Fruit fly (Drosophila melanogaster) whole organism, embryonic: Measurements from ENCODE around the gene Nepl3.

Source experiments
- Ada2b ChIP-seq: fragments of 200-800 bp; sonication (Bioruptor generic); IDR thresholded peaks from 2 replicates; pipeline ENCODE4 v1.3.6; 2022; ENCODE audit warnings: missing biosample characterization, missing genetic modification characterization
- Asciz ChIP-seq: fragments of 200-800 bp; sonication (Bioruptor generic); optimal IDR thresholded peaks from 2 replicates; lab custom pipeline; 2017; ENCODE audit warnings: missing biosample characterization, mild to moderate bottlenecking, missing genetic modification characterization, missing genetic modification reagents
- Atf3 ChIP-seq: fragments of 200-800 bp; sonication (Bioruptor generic); optimal IDR thresholded peaks from 3 replicates; lab custom pipeline; 2016; ENCODE audit warnings: missing biosample characterization, missing genetic modification characterization
- Blimp-1 ChIP-seq: fragments of 200-800 bp; sonication (Bioruptor generic); optimal IDR thresholded peaks from 3 replicates; lab custom pipeline; 2018; ENCODE audit warnings: missing biosample characterization, missing genetic modification characterization, mild to moderate bottlenecking, moderate library complexity, missing genetic modification reagents
- CG1024 ChIP-seq: fragments of 200-800 bp; sonication (Bioruptor generic); IDR thresholded peaks from 2 replicates; pipeline ENCODE4 v1.3.6; 2022; ENCODE audit warnings: missing biosample characterization, missing genetic modification characterization
- CG10979 ChIP-seq: fragments of 200-800 bp; sonication (Bioruptor generic); optimal IDR thresholded peaks from 2 replicates; lab custom pipeline; 2018; ENCODE audit warnings: missing biosample characterization, mild to moderate bottlenecking, missing genetic modification characterization, moderate library complexity
- CG11695 ChIP-seq: fragments of 200-800 bp; sonication (Bioruptor generic); IDR thresholded peaks from 3 replicates; pipeline ENCODE4 v1.3.6; 2022; ENCODE audit warnings: missing biosample characterization, missing genetic modification characterization
- CG15514 ChIP-seq: fragments of 200-800 bp; sonication (Bioruptor generic); optimal IDR thresholded peaks from 3 replicates; lab custom pipeline; 2017; ENCODE audit warnings: missing biosample characterization, missing genetic modification characterization, mild to moderate bottlenecking, moderate library complexity, missing genetic modification reagents
- CG1602 ChIP-seq: fragments of 200-800 bp; sonication (Bioruptor generic); optimal IDR thresholded peaks from 3 replicates; lab custom pipeline; 2016; ENCODE audit warnings: missing biosample characterization, missing genetic modification characterization
- CG17829 ChIP-seq: fragments of 200-800 bp; optimal IDR thresholded peaks from 2 replicates; lab custom pipeline; 2019; ENCODE audit warnings: missing biosample characterization, mild to moderate bottlenecking, missing genetic modification characterization, moderate library complexity
- CG17912 ChIP-seq: fragments of 200-800 bp; sonication (Bioruptor generic); optimal IDR thresholded peaks from 2 replicates; lab custom pipeline; 2018; ENCODE audit warnings: missing biosample characterization, mild to moderate bottlenecking, missing genetic modification characterization
- CG18011 ChIP-seq: fragments of 200-800 bp; sonication (Bioruptor generic); optimal IDR thresholded peaks from 2 replicates; lab custom pipeline; 2017; ENCODE audit warnings: missing biosample characterization, missing genetic modification characterization, mild to moderate bottlenecking, moderate library complexity, missing genotype
- CG32772 ChIP-seq: fragments of 200-800 bp; sonication (Bioruptor generic); IDR thresholded peaks from 2 replicates; pipeline ENCODE4 v1.3.6; 2022; ENCODE audit warnings: missing biosample characterization, missing genetic modification characterization
- CG34224 ChIP-seq: fragments of 200-800 bp; sonication (Bioruptor generic); IDR thresholded peaks from 3 replicates; pipeline ENCODE4 v1.3.6; 2022; ENCODE audit warnings: missing biosample characterization, missing genetic modification characterization; ENCODE audit not compliant: partially characterized antibody
- CG34422 ChIP-seq: fragments of 200-800 bp; sonication (Bioruptor generic); IDR thresholded peaks from 3 replicates; pipeline ENCODE4 v1.3.6; 2022; ENCODE audit warnings: missing biosample characterization, missing genetic modification characterization
- CG3838 ChIP-seq: fragments of 200-800 bp; sonication (Bioruptor generic); optimal IDR thresholded peaks from 3 replicates; lab custom pipeline; 2016; ENCODE audit warnings: missing biosample characterization, missing genetic modification characterization
- CG6765 ChIP-seq: fragments of 200-800 bp; sonication (Bioruptor generic); optimal IDR thresholded peaks from 3 replicates; lab custom pipeline; 2017; ENCODE audit warnings: missing biosample characterization, mild to moderate bottlenecking, missing genetic modification characterization
- CG7556 ChIP-seq: fragments of 200-800 bp; sonication (Bioruptor generic); optimal IDR thresholded peaks from 2 replicates; lab custom pipeline; 2017; ENCODE audit warnings: missing biosample characterization, mild to moderate bottlenecking, missing genetic modification characterization
- CG8388 ChIP-seq: fragments of 200-800 bp; sonication (Bioruptor generic); optimal IDR thresholded peaks from 2 replicates; lab custom pipeline; 2019; ENCODE audit warnings: missing biosample characterization, mild to moderate bottlenecking, missing genetic modification characterization, moderate library complexity
- CG8924 ChIP-seq: fragments of 200-800 bp; optimal IDR thresholded peaks from 3 replicates; lab custom pipeline; 2019; ENCODE audit warnings: missing biosample characterization, mild to moderate bottlenecking, missing genetic modification characterization, moderate library complexity
- CG9727 ChIP-seq: fragments of 200-800 bp; sonication (Bioruptor generic); optimal IDR thresholded peaks from 3 replicates; lab custom pipeline; 2017; ENCODE audit warnings: missing biosample characterization, mild to moderate bottlenecking, missing genetic modification characterization
- CG9876 ChIP-seq: fragments of 200-800 bp; sonication (Bioruptor generic); optimal IDR thresholded peaks from 2 replicates; lab custom pipeline; 2016; ENCODE audit warnings: missing biosample characterization, missing genetic modification characterization
- CG9932 ChIP-seq: fragments of 200-800 bp; sonication (Bioruptor generic); IDR thresholded peaks from 2 replicates; pipeline ENCODE4 v1.3.6; 2022; ENCODE audit warnings: missing biosample characterization, missing genetic modification characterization
- HHEX ChIP-seq: fragments of 200-800 bp; sonication (Bioruptor generic); optimal IDR thresholded peaks from 3 replicates; lab custom pipeline; 2017; ENCODE audit warnings: missing biosample characterization, mild to moderate bottlenecking, missing genetic modification characterization, missing genetic modification reagents
- HLH3B ChIP-seq: fragments of 200-800 bp; sonication (Bioruptor generic); IDR thresholded peaks from 2 replicates; pipeline ENCODE4 v1.3.6; 2022; ENCODE audit warnings: missing biosample characterization, missing genetic modification characterization
- HLHmδ ChIP-seq: fragments of 200-800 bp; sonication (Bioruptor generic); optimal IDR thresholded peaks from 2 replicates; lab custom pipeline; 2018; ENCODE audit warnings: missing biosample characterization, mild to moderate bottlenecking, missing genetic modification characterization, moderate library complexity
- Hey ChIP-seq: fragments of 200-800 bp; sonication (Bioruptor generic); optimal IDR thresholded peaks from 3 replicates; lab custom pipeline; 2018; ENCODE audit warnings: missing biosample characterization, mild to moderate bottlenecking, missing genetic modification characterization
- HmgD ChIP-seq: fragments of 200-800 bp; sonication (Bioruptor generic); optimal IDR thresholded peaks from 3 replicates; lab custom pipeline; 2016; ENCODE audit warnings: missing biosample characterization, missing genetic modification characterization
- Hr51 ChIP-seq, 2 experiments: fragments of 200-800 bp; sonication (Bioruptor generic); optimal IDR thresholded peaks; 2 replicates in 1 of 2; 3 replicates in 1 of 2; lab custom pipeline; 2016 to 2018; ENCODE audit warnings: missing biosample characterization in 2 of 2, missing genetic modification characterization in 2 of 2, mild to moderate bottlenecking in 1 of 2, moderate library complexity in 1 of 2
- MBD-R2 ChIP-seq: fragments of 200-800 bp; sonication (Bioruptor generic); IDR thresholded peaks from 2 replicates; pipeline ENCODE4 v1.3.6; 2022; ENCODE audit warnings: missing biosample characterization, missing genetic modification characterization
- NC2α ChIP-seq: fragments of 200-800 bp; sonication (Bioruptor generic); optimal IDR thresholded peaks from 2 replicates; lab custom pipeline; 2016; ENCODE audit warnings: missing biosample characterization, missing genetic modification characterization
- Nf-YC ChIP-seq: fragments of 200-800 bp; optimal IDR thresholded peaks from 3 replicates; lab custom pipeline; 2019; ENCODE audit warnings: missing biosample characterization, mild to moderate bottlenecking, missing genetic modification characterization, moderate library complexity
- Rfx ChIP-seq: fragments of 200-800 bp; sonication (Bioruptor generic); IDR thresholded peaks from 2 replicates; pipeline ENCODE4 v1.3.6; 2022; ENCODE audit warnings: missing biosample characterization, missing genetic modification characterization
- Six4 ChIP-seq: fragments of 200-800 bp; sonication (Bioruptor generic); optimal IDR thresholded peaks from 2 replicates; lab custom pipeline; 2016; ENCODE audit warnings: missing biosample characterization, missing genetic modification characterization
- Spps ChIP-seq: fragments of 200-800 bp; sonication (Bioruptor generic); optimal IDR thresholded peaks from 2 replicates; lab custom pipeline; 2018; ENCODE audit warnings: missing biosample characterization, mild to moderate bottlenecking, missing genetic modification characterization
- Xbp1 ChIP-seq: fragments of 200-800 bp; sonication (Bioruptor generic); optimal IDR thresholded peaks from 3 replicates; lab custom pipeline; 2016; ENCODE audit warnings: missing biosample characterization, mild to moderate bottlenecking, missing genetic modification characterization
- cad ChIP-seq: fragments of >200 bp; optimal IDR thresholded peaks from 2 replicates; lab custom pipeline; 2017; ENCODE audit warnings: missing biosample characterization, missing genetic modification characterization
- danr ChIP-seq: fragments of 200-800 bp; sonication (Bioruptor generic); IDR thresholded peaks from 2 replicates; pipeline ENCODE4 v1.3.6; 2022; ENCODE audit warnings: missing biosample characterization, missing genetic modification characterization
- fd96Cb ChIP-seq: fragments of 200-800 bp; sonication (Bioruptor generic); optimal IDR thresholded peaks from 2 replicates; lab custom pipeline; 2018; ENCODE audit warnings: missing biosample characterization, mild to moderate bottlenecking, missing genetic modification characterization, moderate library complexity
- gro ChIP-seq: fragments of 200-800 bp; sonication (Bioruptor generic); optimal IDR thresholded peaks from 2 replicates; lab custom pipeline; 2016; ENCODE audit warnings: missing biosample characterization, missing genetic modification characterization
- jumu ChIP-seq: fragments of 200-800 bp; sonication (Bioruptor generic); optimal IDR thresholded peaks from 3 replicates; lab custom pipeline; 2016; ENCODE audit warnings: missing biosample characterization, missing genetic modification characterization
- lmd ChIP-seq: fragments of 200-800 bp; sonication (Bioruptor generic); IDR thresholded peaks from 2 replicates; pipeline ENCODE4 v1.3.6; 2022; ENCODE audit warnings: missing biosample characterization, missing genetic modification characterization
- onecut ChIP-seq: fragments of 200-800 bp; sonication (Bioruptor generic); IDR thresholded peaks from 2 replicates; pipeline ENCODE4 v1.3.6; 2022; ENCODE audit warnings: missing biosample characterization, missing genetic modification characterization
- p53 ChIP-seq: fragments of 200-800 bp; sonication (Bioruptor generic); optimal IDR thresholded peaks from 2 replicates; lab custom pipeline; 2016; ENCODE audit warnings: missing biosample characterization, missing genetic modification characterization
- pb ChIP-seq: fragments of 200-800 bp; sonication (Bioruptor generic); optimal IDR thresholded peaks from 3 replicates; lab custom pipeline; 2016; ENCODE audit warnings: missing biosample characterization, missing genetic modification characterization
- sc ChIP-seq, 3 experiments: fragments of >200 bp in 2 of 3; fragments of 200-800 bp in 1 of 3; sonication (Bioruptor generic) in 1 of 3; optimal IDR thresholded peaks; 2 replicates in 2 of 3; 3 replicates in 1 of 3; lab custom pipeline; 2017; ENCODE audit warnings: mild to moderate bottlenecking in 1 of 3, missing biosample characterization in 1 of 3, missing genetic modification characterization in 1 of 3, missing genetic modification reagents in 1 of 3
- scrt ChIP-seq: fragments of 200-800 bp; sonication (Bioruptor generic); optimal IDR thresholded peaks from 2 replicates; lab custom pipeline; 2018; ENCODE audit warnings: missing biosample characterization, mild to moderate bottlenecking, missing genetic modification characterization, moderate library complexity
- tin ChIP-seq: fragments of 200-800 bp; sonication (Bioruptor generic); optimal IDR thresholded peaks from 3 replicates; lab custom pipeline; 2016; ENCODE audit warnings: missing biosample characterization, missing genetic modification characterization
- tup ChIP-seq: fragments of 200-800 bp; sonication (Bioruptor generic); optimal IDR thresholded peaks from 2 replicates; lab custom pipeline; 2016; ENCODE audit warnings: missing biosample characterization, mild to moderate bottlenecking, missing genetic modification characterization, moderate library complexity

Gene Nepl3

DNA sequence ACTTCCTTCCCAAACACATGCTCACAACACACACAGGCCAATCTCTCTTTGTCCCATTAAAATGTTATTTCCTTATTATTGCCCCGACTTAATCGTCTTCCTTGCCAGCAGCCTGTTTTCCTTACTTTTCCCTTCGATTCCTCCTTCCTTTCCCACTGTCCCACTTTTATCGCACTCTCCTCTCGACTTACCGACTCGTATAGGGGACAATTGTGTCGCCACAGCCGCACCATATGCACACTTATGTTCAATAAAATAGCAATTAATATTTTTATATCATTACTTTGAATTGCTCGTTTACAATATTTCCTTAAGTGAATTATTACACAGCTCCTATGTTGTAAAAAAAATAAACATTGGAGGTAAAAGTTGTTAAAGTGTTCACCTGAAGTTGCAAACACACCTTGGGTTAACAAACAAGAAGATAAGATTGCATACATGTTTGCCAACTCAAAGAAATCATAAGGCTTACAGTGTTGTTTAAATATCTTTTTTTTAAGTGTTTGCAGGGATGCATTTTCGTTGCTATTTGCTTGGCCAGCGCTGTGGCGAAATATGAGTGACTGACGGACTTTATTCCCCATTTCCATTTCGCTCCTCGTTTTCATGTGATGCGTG lies 29.0 kb upstream of the Nepl3 start (continued):
- TF ChIP-seq Blimp-1 (GFP tag; lab: Kevin White, UChicago) = peak; percentile 75
- TF ChIP-seq CG6765 (GFP tag; lab: Kevin White, UChicago) = peak; percentile 74
- TF ChIP-seq CG8388 = peak; percentile 77
- TF ChIP-seq scrt = peak; percentile 68
- peak; percentile 79 for TF ChIP-seq CG10979 (tag; lab: Kevin White, UChicago)
- TF ChIP-seq CG34224 (GFP tag; lab: Robert Waterston, UW) = no peak
- TF ChIP-seq p53 = no peak
- peak; percentile 54; the same call in 1 of the 2 replicates for TF ChIP-seq Rfx (GFP tag; lab: Robert Waterston, UW)
- peak; percentile 68 for TF ChIP-seq pb (GFP tag; lab: Kevin White, UChicago)
- peak; percentile 30 for TF ChIP-seq NC2α (GFP tag; lab: Kevin White, UChicago)
- TF ChIP-seq HHEX (GFP tag; lab: Kevin White, UChicago) = peak; percentile 76
- no peak for TF ChIP-seq cad
- TF ChIP-seq Nf-YC = peak; percentile 67
- peak; percentile 63 for TF ChIP-seq CG15514 (GFP tag; lab: Kevin White, UChicago)
- peak; percentile 54 for TF ChIP-seq CG1602 (GFP tag; lab: Kevin White, UChicago)
- no peak for TF ChIP-seq HLHmδ (GFP tag; lab: Kevin White, UChicago)
- no peak for TF ChIP-seq CG17912 (GFP tag; lab: Kevin White, UChicago)
- peak; percentile 53 for TF ChIP-seq HLH3B (GFP tag; lab: Robert Waterston, UW)
- TF ChIP-seq Hr51 (GFP tag; optimal IDR thresholded peaks at IDR 0.05; lab: Kevin White, UChicago) = peak; percentile 51 to 89
- TF ChIP-seq CG18011 (GFP tag; lab: Kevin White, UChicago) = peak; percentile 19
- peak; percentile 86 for TF ChIP-seq CG8924
- TF ChIP-seq CG9876 (GFP tag; lab: Kevin White, UChicago) = peak; percentile 25
- TF ChIP-seq tup (GFP tag; lab: Kevin White, UChicago) = peak; percentile 15
- TF ChIP-seq sc (optimal IDR thresholded peaks at IDR 0.05; lab: Kevin White, UChicago) = no peak
- TF ChIP-seq sc (GFP tag; optimal IDR thresholded peaks at IDR 0.05; lab: Kevin White, UChicago) = peak; percentile 60
- TF ChIP-seq Xbp1 (GFP tag; lab: Kevin White, UChicago) = peak; percentile 77
- no peak for TF ChIP-seq CG1024 (GFP tag; lab: Robert Waterston, UW)
- TF ChIP-seq CG3838 = peak; percentile 47
- TF ChIP-seq MBD-R2 (GFP tag; lab: Robert Waterston, UW) = no peak
- TF ChIP-seq Six4 = peak; percentile 66
- TF ChIP-seq onecut (GFP tag; lab: Robert Waterston, UW) = peak; percentile 61
- TF ChIP-seq CG9727 (GFP tag; lab: Kevin White, UChicago) = peak; percentile 82
- peak; percentile 49 for TF ChIP-seq tin (GFP tag; lab: Kevin White, UChicago)
- peak; percentile 2 for TF ChIP-seq Spps (tag; lab: Kevin White, UChicago)
- peak; percentile 78 for TF ChIP-seq CG17829 (tag; lab: Kevin White, UChicago)
- TF ChIP-seq jumu (GFP tag; lab: Kevin White, UChicago) = peak; percentile 41
- peak; percentile 26 for TF ChIP-seq HmgD (GFP tag; lab: Kevin White, UChicago)
- TF ChIP-seq Atf3 (GFP tag; lab: Kevin White, UChicago) = peak; percentile 21
- TF ChIP-seq CG7556 (GFP tag; lab: Kevin White, UChicago) = peak; percentile 90
- TF ChIP-seq gro (GFP tag; lab: Kevin White, UChicago) = peak; percentile 72
- peak; percentile 81 for TF ChIP-seq fd96Cb (tag; lab: Kevin White, UChicago)
- TF ChIP-seq CG34422 (GFP tag; lab: Robert Waterston, UW) = peak; percentile 49; the same call in 1 of the 3 replicates
- peak; percentile 42; the same call in 1 of the 2 replicates for TF ChIP-seq danr (GFP tag; lab: Robert Waterston, UW)
- peak; percentile 54 for TF ChIP-seq Ada2b (GFP tag; lab: Robert Waterston, UW)
- TF ChIP-seq Hey = no peak
- 0 out of 2 replicates have a peak, but pooled peaks have one; percentile 30 for TF ChIP-seq CG32772
- peak; percentile 68 for TF ChIP-seq lmd
- TF ChIP-seq CG9932 (GFP tag; lab: Robert Waterston, UW) = peak; percentile 47
- peak; percentile 88 for TF ChIP-seq Asciz (GFP tag; lab: Kevin White, UChicago)
- peak; percentile 84 for TF ChIP-seq CG11695 (GFP tag; lab: Robert Waterston, UW)
